Worm (Caenorhabditis elegans) whole organism, midembryonic: ENCODE results near the gene plc-4.

Source experiments
- T22C8.4 ChIP-seq: fragments of 200-800 bp; sonication (Bioruptor generic); IDR thresholded peaks from 2 replicates; pipeline ENCODE4 v1.3.6; 2022; ENCODE audit warnings: missing genetic modification characterization, missing compliant biosample characterization
- cog-1 ChIP-seq: sonication (generic microtip); optimal IDR thresholded peaks from 2 replicates; lab custom pipeline; 2016; ENCODE audit warnings: missing genetic modification characterization, missing compliant biosample characterization
- flt-1 ChIP-seq: fragments of 200-800 bp; sonication (Bioruptor generic); IDR thresholded peaks from 2 replicates; pipeline ENCODE4 v1.3.6; 2022; ENCODE audit warnings: missing genetic modification characterization, missing compliant biosample characterization
- klf-2 ChIP-seq: fragments of 200-800 bp; sonication (Bioruptor generic); conservative IDR thresholded peaks from 2 replicates; pipeline ENCODE4 v1.3.6; 2022; ENCODE audit warnings: missing genetic modification reagents, missing genetic modification characterization, missing compliant biosample characterization
- med-1 ChIP-seq: sonication (generic microtip); optimal IDR thresholded peaks from 2 replicates; lab custom pipeline; 2017; ENCODE audit warnings: missing genetic modification characterization, mild to moderate bottlenecking, missing compliant biosample characterization, antibody characterized with exemption, missing genetic modification reagents; ENCODE audit not compliant: insufficient read depth
- ref-1 ChIP-seq: fragments of 200-800 bp; sonication (Bioruptor generic); conservative IDR thresholded peaks from 2 replicates; pipeline ENCODE4 v1.3.6; 2022; ENCODE audit warnings: missing genetic modification reagents, missing genetic modification characterization, missing compliant biosample characterization
- tab-1 ChIP-seq: fragments of 200-800 bp; sonication (Bioruptor generic); IDR thresholded peaks from 2 replicates; pipeline ENCODE4 v1.3.6; 2022; ENCODE audit warnings: missing genetic modification characterization, missing compliant biosample characterization
- ztf-23 ChIP-seq: fragments of 200-800 bp; sonication (Bioruptor generic); IDR thresholded peaks from 2 replicates; pipeline ENCODE4 v1.3.6; 2022; ENCODE audit warnings: missing genetic modification reagents, missing genetic modification characterization, missing compliant biosample characterization
- ztf-29 ChIP-seq: fragments of 200-800 bp; sonication (Bioruptor generic); IDR thresholded peaks from 2 replicates; pipeline ENCODE4 v1.3.6; 2022; ENCODE audit warnings: missing genetic modification reagents, missing genetic modification characterization, missing compliant biosample characterization

DNA sequence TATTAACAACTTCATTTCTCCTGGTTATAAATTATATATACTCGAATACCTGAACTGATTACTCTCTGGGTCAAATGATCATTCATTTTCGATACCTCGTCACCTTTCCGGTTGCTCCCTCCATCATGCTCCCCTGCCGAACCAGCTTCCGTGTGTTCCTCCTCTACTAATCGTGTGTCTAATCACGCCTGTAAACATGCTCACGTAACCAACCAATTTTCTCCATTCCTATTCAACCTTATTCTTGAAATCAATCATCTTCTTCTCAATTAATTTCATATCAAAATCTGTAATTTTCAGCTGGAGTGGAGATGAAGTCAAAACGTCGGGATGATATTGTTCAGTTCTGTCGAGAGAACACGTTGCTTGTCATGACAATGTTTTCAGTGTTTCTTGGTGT is 9.1 kb downstream of the plc-4 start, which contains the start of gene glt-6:
- no peak for TF ChIP-seq tab-1
- no peak for TF ChIP-seq klf-2 (GFP tag; lab: Robert Waterston, UW)
- TF ChIP-seq ref-1 (GFP tag; lab: Robert Waterston, UW) = no peak
- TF ChIP-seq med-1 (GFP tag; lab: Kevin White, UChicago) = no peak
- no peak for TF ChIP-seq ztf-29
- TF ChIP-seq ztf-23 (GFP tag; lab: Robert Waterston, UW) = no peak
- no peak for TF ChIP-seq T22C8.4 (GFP tag; lab: Robert Waterston, UW)
- no peak for TF ChIP-seq flt-1 (GFP tag; lab: Robert Waterston, UW)
- no peak for TF ChIP-seq cog-1 (tag; lab: Kevin White, UChicago)
